Fruit fly (Drosophila melanogaster) whole organism, pupa: ENCODE measurements around the gene CG7884.

Experiments used
- CG17806 ChIP-seq: fragments of 200-800 bp; sonication (Bioruptor generic); optimal IDR thresholded peaks from 2 replicates; lab custom pipeline; 2018; ENCODE audit warnings: missing biosample characterization, mild to moderate bottlenecking, missing genetic modification characterization, moderate library complexity
- CG34367 ChIP-seq: fragments of 200-800 bp; sonication (Bioruptor generic); optimal IDR thresholded peaks from 2 replicates; lab custom pipeline; 2018; ENCODE audit warnings: missing biosample characterization, mild to moderate bottlenecking, missing genetic modification characterization
- CG8159 ChIP-seq: fragments of 200-800 bp; sonication (Bioruptor generic); optimal IDR thresholded peaks from 3 replicates; lab custom pipeline; 2018; ENCODE audit warnings: missing biosample characterization, mild to moderate bottlenecking, missing genetic modification characterization, moderate library complexity
- CG9948 ChIP-seq: fragments of 200-800 bp; sonication (Bioruptor generic); optimal IDR thresholded peaks from 2 replicates; lab custom pipeline; 2018; ENCODE audit warnings: missing biosample characterization, mild to moderate bottlenecking, missing genetic modification characterization, moderate library complexity
- EcR ChIP-seq: fragments of 200-800 bp; sonication (Bioruptor generic); optimal IDR thresholded peaks from 3 replicates; lab custom pipeline; 2019; ENCODE audit warnings: missing biosample characterization, missing genetic modification characterization, mild to moderate bottlenecking, moderate library complexity, missing genetic modification reagents
- Pif1B ChIP-seq: fragments of 200-800 bp; sonication (Bioruptor generic); optimal IDR thresholded peaks from 3 replicates; lab custom pipeline; 2016; ENCODE audit warnings: missing biosample characterization, missing genetic modification characterization
- Snoo ChIP-seq: fragments of 200-800 bp; sonication (Bioruptor generic); optimal IDR thresholded peaks from 3 replicates; lab custom pipeline; 2017; ENCODE audit warnings: missing biosample characterization, mild to moderate bottlenecking, missing genetic modification characterization, inconsistent platforms

DNA sequence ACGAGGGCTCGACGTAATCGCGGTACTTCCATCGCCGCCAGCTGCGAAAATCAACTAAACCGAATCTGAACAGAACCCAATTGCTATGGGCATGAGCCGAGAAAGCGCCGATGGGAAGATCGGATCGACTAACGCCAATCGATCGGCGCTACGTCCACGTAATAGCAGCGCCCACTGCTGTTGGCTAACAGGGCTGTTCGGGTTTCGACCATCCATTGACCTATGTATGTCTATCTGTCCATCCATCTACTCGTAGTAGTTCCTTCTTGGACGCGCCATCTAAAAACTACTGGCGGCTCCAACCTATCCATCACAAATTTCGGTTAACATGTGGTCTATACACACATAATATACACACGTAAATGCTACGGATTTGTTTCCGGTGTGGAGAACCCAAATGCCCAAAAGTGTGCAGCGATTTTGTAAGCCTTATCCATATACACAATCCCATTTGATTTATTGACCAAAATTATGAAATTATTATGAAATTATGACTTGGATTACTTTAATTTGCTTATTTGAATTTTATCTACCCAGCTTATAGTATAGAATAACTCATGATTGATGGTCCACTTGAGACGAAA is 21.5 kb downstream of the CG7884 start, which contains the start of gene CG14196:
- no peak for TF ChIP-seq CG17806 (tag; lab: Kevin White, UChicago)
- no peak for TF ChIP-seq EcR (GFP tag; lab: Kevin White, UChicago)
- no peak for TF ChIP-seq Snoo
- TF ChIP-seq CG9948: no peak
- no peak for TF ChIP-seq CG8159 (tag; lab: Kevin White, UChicago)
- no peak for TF ChIP-seq Pif1B (GFP tag; lab: Kevin White, UChicago)
- no peak for TF ChIP-seq CG34367 (tag; lab: Kevin White, UChicago)
